Fruit fly (Drosophila melanogaster) whole organism, embryonic: ENCODE measurements around the gene CG31077.

Experiments used
- Atf-2 ChIP-seq: fragments of 200-800 bp; sonication (Bioruptor generic); optimal IDR thresholded peaks from 2 replicates; lab custom pipeline; 2016; ENCODE audit warnings: missing biosample characterization, missing genetic modification characterization
- CG11723 ChIP-seq: fragments of 200-800 bp; sonication (Bioruptor generic); optimal IDR thresholded peaks from 2 replicates; lab custom pipeline; 2017; ENCODE audit warnings: missing biosample characterization, mild to moderate bottlenecking, missing genetic modification characterization
- CG1233 ChIP-seq: fragments of 200-800 bp; sonication (Bioruptor generic); optimal IDR thresholded peaks from 4 replicates; lab custom pipeline; 2018; ENCODE audit warnings: missing biosample characterization, mild to moderate bottlenecking, missing genetic modification characterization
- CG12744 ChIP-seq: fragments of 200-800 bp; sonication (Bioruptor generic); optimal IDR thresholded peaks from 2 replicates; lab custom pipeline; 2016; ENCODE audit warnings: missing biosample characterization, missing genetic modification characterization
- CG16815 ChIP-seq: fragments of 200-800 bp; sonication (Bioruptor generic); optimal IDR thresholded peaks from 3 replicates; lab custom pipeline; 2017; ENCODE audit warnings: missing biosample characterization, mild to moderate bottlenecking, missing genetic modification characterization
- CG17385 ChIP-seq: fragments of 200-800 bp; sonication (Bioruptor generic); optimal IDR thresholded peaks from 3 replicates; lab custom pipeline; 2018; ENCODE audit warnings: missing biosample characterization, mild to moderate bottlenecking, missing genetic modification characterization
- CG18599 ChIP-seq: fragments of 200-800 bp; sonication (Bioruptor generic); optimal IDR thresholded peaks from 3 replicates; lab custom pipeline; 2017; ENCODE audit warnings: missing biosample characterization, missing genetic modification characterization, mild to moderate bottlenecking, moderate library complexity, missing genetic modification reagents
- CG31365 ChIP-seq: fragments of 200-800 bp; sonication (Bioruptor generic); optimal IDR thresholded peaks from 2 replicates; lab custom pipeline; 2018; ENCODE audit warnings: missing biosample characterization, mild to moderate bottlenecking, missing genetic modification characterization
- CG4360 ChIP-seq: fragments of 200-800 bp; sonication (Bioruptor generic); IDR thresholded peaks from 2 replicates; pipeline ENCODE4 v1.3.6; 2022; ENCODE audit warnings: missing biosample characterization, missing genetic modification characterization
- CG43689 ChIP-seq: fragments of 200-800 bp; sonication (Bioruptor generic); IDR thresholded peaks from 2 replicates; pipeline ENCODE4 v1.3.6; 2022; ENCODE audit warnings: missing biosample characterization, missing genetic modification characterization
- CG6791 ChIP-seq: fragments of 200-800 bp; sonication (Bioruptor generic); IDR thresholded peaks from 3 replicates; pipeline ENCODE4 v1.3.6; 2022; ENCODE audit warnings: missing biosample characterization, missing genetic modification characterization; ENCODE audit not compliant: partially characterized antibody
- CG8765 ChIP-seq: fragments of 200-800 bp; sonication (Bioruptor generic); IDR thresholded peaks from 2 replicates; pipeline ENCODE4 v1.3.6; 2022; ENCODE audit warnings: missing biosample characterization, missing genetic modification characterization
- CG9609 ChIP-seq: fragments of 200-800 bp; sonication (Bioruptor generic); optimal IDR thresholded peaks from 3 replicates; lab custom pipeline; 2016; ENCODE audit warnings: missing biosample characterization, missing genetic modification characterization
- CTCF ChIP-seq: fragments of 200-800 bp; sonication (Bioruptor generic); optimal IDR thresholded peaks from 2 replicates; lab custom pipeline; 2017; ENCODE audit warnings: missing biosample characterization, mild to moderate bottlenecking, missing genetic modification characterization, moderate library complexity
- Doc3 ChIP-seq: fragments of 200-800 bp; sonication (Bioruptor generic); IDR thresholded peaks from 3 replicates; pipeline ENCODE4 v1.3.6; 2022; ENCODE audit warnings: missing biosample characterization, missing genetic modification characterization; ENCODE audit not compliant: partially characterized antibody
- Dp ChIP-seq: fragments of 200-800 bp; sonication (Bioruptor generic); optimal IDR thresholded peaks from 2 replicates; lab custom pipeline; 2018; ENCODE audit warnings: missing biosample characterization, mild to moderate bottlenecking, missing genetic modification characterization, moderate library complexity
- Drgx ChIP-seq: fragments of 200-800 bp; sonication (Bioruptor generic); IDR thresholded peaks from 2 replicates; pipeline ENCODE4 v1.3.6; 2022; ENCODE audit warnings: missing biosample characterization, missing genetic modification characterization
- Ets65A ChIP-seq: fragments of 200-800 bp; sonication (Bioruptor generic); peaks from one replicate; lab custom pipeline; 2016; ENCODE audit warnings: missing biosample characterization, missing genetic modification characterization
- Ets97D ChIP-seq: fragments of 200-800 bp; sonication (Bioruptor generic); optimal IDR thresholded peaks from 3 replicates; lab custom pipeline; 2016; ENCODE audit warnings: missing biosample characterization, missing genetic modification characterization
- Gsc ChIP-seq: fragments of 200-800 bp; sonication (Bioruptor generic); IDR thresholded peaks from 2 replicates; pipeline ENCODE4 v1.3.6; 2022; ENCODE audit warnings: missing biosample characterization, missing genetic modification characterization
- HLHmδ ChIP-seq: fragments of 200-800 bp; sonication (Bioruptor generic); optimal IDR thresholded peaks from 2 replicates; lab custom pipeline; 2018; ENCODE audit warnings: missing biosample characterization, mild to moderate bottlenecking, missing genetic modification characterization, moderate library complexity
- Hr78 ChIP-seq, 2 experiments: fragments of 200-800 bp in 1 of 2; fragments of >200 bp in 1 of 2; sonication (Bioruptor generic) in 1 of 2; optimal IDR thresholded peaks; 2 replicates each; lab custom pipeline; 2017 to 2019; ENCODE audit warnings: missing biosample characterization in 2 of 2, missing genetic modification characterization in 2 of 2, mild to moderate bottlenecking in 1 of 2, moderate library complexity in 1 of 2
- Jarid2 ChIP-seq: fragments of 200-800 bp; sonication (Bioruptor generic); optimal IDR thresholded peaks from 3 replicates; lab custom pipeline; 2017; ENCODE audit warnings: mild to moderate bottlenecking, missing biosample characterization, missing genetic modification reagents, missing genetic modification characterization
- Med ChIP-seq: fragments of 200-800 bp; sonication (Bioruptor generic); peaks from one replicate; lab custom pipeline; 2016; ENCODE audit warnings: missing biosample characterization, missing genetic modification characterization, mild to moderate bottlenecking, inconsistent platforms, moderate library complexity
- NFAT ChIP-seq: fragments of 200-800 bp; sonication (Bioruptor generic); IDR thresholded peaks from 2 replicates; pipeline ENCODE4 v1.3.6; 2022; ENCODE audit warnings: missing biosample characterization, missing genetic modification characterization
- YL-1 ChIP-seq: fragments of 200-800 bp; sonication (Bioruptor generic); optimal IDR thresholded peaks from 3 replicates; lab custom pipeline; 2017; ENCODE audit warnings: missing biosample characterization, mild to moderate bottlenecking, missing genetic modification characterization
- ase ChIP-seq: fragments of 200-800 bp; sonication (Bioruptor generic); IDR thresholded peaks from 3 replicates; pipeline ENCODE4 v1.3.6; 2022; ENCODE audit warnings: missing biosample characterization, missing genetic modification characterization
- cwo ChIP-seq: fragments of 200-800 bp; sonication (Bioruptor generic); optimal IDR thresholded peaks from 3 replicates; lab custom pipeline; 2017; ENCODE audit warnings: missing biosample characterization, missing genetic modification characterization, mild to moderate bottlenecking, moderate library complexity, missing genetic modification reagents
- dati ChIP-seq: fragments of 200-800 bp; sonication (Bioruptor generic); IDR thresholded peaks from 2 replicates; pipeline ENCODE4 v1.3.6; 2022; ENCODE audit warnings: missing biosample characterization, missing genetic modification characterization
- eve ChIP-seq, 2 experiments: fragments of >200 bp; optimal IDR thresholded peaks; 2 replicates each; lab custom pipeline; 2017; ENCODE audit warnings: missing biosample characterization in 2 of 2, missing genetic modification characterization in 2 of 2
- fru ChIP-seq: fragments of >200 bp; optimal IDR thresholded peaks from 2 replicates; lab custom pipeline; 2017
- ftz-f1 ChIP-seq: fragments of 200-800 bp; sonication (Bioruptor generic); optimal IDR thresholded peaks from 2 replicates; lab custom pipeline; 2016; ENCODE audit warnings: missing biosample characterization, missing genetic modification characterization
- hkb ChIP-seq, 2 experiments: fragments of 200-800 bp in 1 of 2; fragments of >200 bp in 1 of 2; sonication (Bioruptor generic) in 1 of 2; IDR thresholded peaks in 1 of 2; optimal IDR thresholded peaks in 1 of 2; 2 replicates each; pipeline versions ENCODE4 v1.3.6 to Lab custom; 2017 to 2022; ENCODE audit warnings: missing biosample characterization in 1 of 2, missing genetic modification characterization in 1 of 2
- luna ChIP-seq: fragments of 200-800 bp; sonication (Bioruptor generic); optimal IDR thresholded peaks from 2 replicates; lab custom pipeline; 2016; ENCODE audit warnings: missing biosample characterization, missing genetic modification characterization
- onecut ChIP-seq: fragments of 200-800 bp; sonication (Bioruptor generic); IDR thresholded peaks from 2 replicates; pipeline ENCODE4 v1.3.6; 2022; ENCODE audit warnings: missing biosample characterization, missing genetic modification characterization
- otp ChIP-seq: fragments of 200-800 bp; sonication (Bioruptor generic); IDR thresholded peaks from 3 replicates; pipeline ENCODE4, ENCODE4 v1.3.6; 2022; ENCODE audit warnings: missing biosample characterization, missing genetic modification characterization
- pb ChIP-seq: fragments of 200-800 bp; sonication (Bioruptor generic); optimal IDR thresholded peaks from 3 replicates; lab custom pipeline; 2016; ENCODE audit warnings: missing biosample characterization, missing genetic modification characterization
- repo ChIP-seq: fragments of 200-800 bp; sonication (Bioruptor generic); optimal IDR thresholded peaks from 2 replicates; lab custom pipeline; 2016; ENCODE audit warnings: missing biosample characterization, missing genetic modification characterization
- rib ChIP-seq: fragments of 200-800 bp; sonication (Bioruptor generic); IDR thresholded peaks from 2 replicates; pipeline ENCODE4 v1.3.6; 2022; ENCODE audit warnings: missing biosample characterization, missing genetic modification characterization
- row ChIP-seq: fragments of 200-800 bp; sonication (Bioruptor generic); IDR thresholded peaks from 3 replicates; pipeline ENCODE4 v1.3.6; 2022; ENCODE audit warnings: missing biosample characterization, missing genetic modification characterization
- scrt ChIP-seq: fragments of 200-800 bp; sonication (Bioruptor generic); optimal IDR thresholded peaks from 2 replicates; lab custom pipeline; 2018; ENCODE audit warnings: missing biosample characterization, mild to moderate bottlenecking, missing genetic modification characterization, moderate library complexity
- sd ChIP-seq: fragments of 200-800 bp; sonication (Bioruptor generic); optimal IDR thresholded peaks from 3 replicates; lab custom pipeline; 2018; ENCODE audit warnings: missing biosample characterization, mild to moderate bottlenecking, missing genetic modification characterization, moderate library complexity
- sim ChIP-seq: fragments of 200-800 bp; sonication (Bioruptor generic); IDR thresholded peaks from 2 replicates; pipeline ENCODE4 v1.3.6; 2022; ENCODE audit warnings: missing biosample characterization, missing genetic modification characterization
- slou ChIP-seq: fragments of 200-800 bp; sonication (Bioruptor generic); optimal IDR thresholded peaks from 3 replicates; lab custom pipeline; 2016; ENCODE audit warnings: missing biosample characterization, missing genetic modification characterization
- so ChIP-seq: fragments of 200-800 bp; sonication (Bioruptor generic); IDR thresholded peaks from 3 replicates; pipeline ENCODE4 v1.3.6; 2022; ENCODE audit warnings: missing biosample characterization, missing genetic modification characterization
- vvl ChIP-seq: fragments of 200-800 bp; sonication (Bioruptor generic); IDR thresholded peaks from 2 replicates; pipeline ENCODE4 v1.3.6; 2022; ENCODE audit warnings: missing biosample characterization, missing genetic modification characterization
- z ChIP-seq: fragments of 200-800 bp; sonication (Bioruptor generic); IDR thresholded peaks from 3 replicates; pipeline ENCODE4 v1.3.6; 2022; ENCODE audit warnings: missing biosample characterization, missing genetic modification characterization

CG31077 gene

DNA sequence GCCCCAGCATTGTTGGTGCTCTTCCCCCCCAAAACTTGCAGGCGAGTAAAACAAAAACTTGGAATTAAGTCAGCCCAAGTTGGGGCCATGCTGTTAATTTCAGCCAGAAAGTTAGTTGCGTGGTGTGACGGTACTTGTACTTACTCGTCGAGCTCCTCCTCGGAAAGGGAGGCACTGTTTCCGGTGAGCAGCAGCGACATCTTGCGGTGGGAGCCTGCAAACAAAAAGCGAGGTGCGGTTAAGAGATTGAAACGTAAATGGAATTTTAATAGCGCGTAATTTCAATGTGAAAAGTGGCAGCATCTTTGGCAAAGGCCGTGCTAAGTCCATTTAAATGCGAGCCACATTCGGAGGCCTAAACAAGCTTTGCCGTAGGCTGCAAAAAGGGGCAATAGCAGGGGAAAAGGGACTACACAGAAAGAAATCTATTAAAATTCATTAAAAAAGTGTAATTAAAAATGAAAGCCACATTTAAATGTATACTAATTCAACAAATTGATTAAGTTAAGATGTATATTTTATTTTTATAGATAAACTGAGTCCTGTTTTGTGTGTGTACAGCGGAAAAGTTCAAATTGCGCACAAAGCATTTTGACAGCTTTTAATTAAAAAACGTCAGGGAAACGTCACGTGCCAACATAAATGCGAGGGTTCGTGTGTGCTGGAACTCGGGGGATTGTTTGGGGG, 43.0 kb upstream of the CG31077 start (continued):
- no peak for TF ChIP-seq rib (GFP tag; lab: Robert Waterston, UW)
- peak; percentile 10; the same call in 1 of the 2 replicates for TF ChIP-seq CG8765 (GFP tag; lab: Robert Waterston, UW)
- peak; percentile 25 for TF ChIP-seq CG9609 (GFP tag; lab: Kevin White, UChicago)
- TF ChIP-seq eve (GFP tag; optimal IDR thresholded peaks at IDR 0.05; lab: Kevin White, UChicago), result no peak
- TF ChIP-seq vvl, result peak; percentile 29; the same call in 1 of the 2 replicates
- peak; percentile 69 for TF ChIP-seq Ets97D
- TF ChIP-seq CG43689 (GFP tag; lab: Robert Waterston, UW), result no peak
- TF ChIP-seq pb (GFP tag; lab: Kevin White, UChicago), result peak; percentile 25

DNA sequence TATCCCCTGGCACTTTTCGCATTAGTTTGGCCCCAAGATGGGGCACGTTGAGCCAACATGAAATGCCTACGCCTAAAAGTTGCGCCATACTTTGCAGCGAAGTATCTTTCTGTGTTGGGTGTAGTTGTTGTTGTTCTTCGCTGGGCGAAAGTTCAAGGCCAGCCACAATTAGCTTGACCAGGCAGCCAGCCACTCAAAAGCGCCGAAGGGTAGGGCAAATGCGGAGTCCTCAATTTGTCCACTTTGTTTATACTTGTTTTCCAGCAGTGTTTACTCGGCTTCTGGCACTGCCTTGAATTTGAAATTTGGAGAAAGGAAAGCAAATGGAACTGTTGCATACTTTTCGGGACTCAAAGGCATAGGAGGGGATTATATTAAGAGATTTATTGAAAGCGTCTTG, 42.4 kb upstream of the CG31077 start:
- TF ChIP-seq repo (GFP tag; lab: Kevin White, UChicago) (no peak), slou (no peak), Hr78 (GFP tag; optimal IDR thresholded peaks at IDR 0.05; lab: Kevin White, UChicago) (peak in 1 of 2 experiments; percentile 62), ase (no peak), CG16815 (GFP tag; lab: Kevin White, UChicago) (no peak), sd (tag; lab: Kevin White, UChicago) (no peak), sim (GFP tag; lab: Robert Waterston, UW) (no peak), CG43689 (GFP tag; lab: Robert Waterston, UW) (no peak), ftz-f1 (GFP tag; lab: Kevin White, UChicago) (peak; percentile 24), CTCF (GFP tag; lab: Kevin White, UChicago) (peak; percentile 2), CG12744 (GFP tag; lab: Kevin White, UChicago) (no peak), Drgx (no peak), CG1233 (no peak), Doc3 (GFP tag; lab: Robert Waterston, UW) (0 out of 3 replicates have a peak, but pooled peaks have one; percentile 13), NFAT (GFP tag; lab: Robert Waterston, UW) (0 out of 2 replicates have a peak, but pooled peaks have one; percentile 19), CG11723 (GFP tag; lab: Kevin White, UChicago) (no peak), CG31365 (no peak), hkb (optimal IDR thresholded peaks at IDR 0.05; lab: Kevin White, UChicago) (no peak), hkb (GFP tag; IDR thresholded peaks at IDR 0.05; lab: Robert Waterston, UW) (no peak), otp (GFP tag; lab: Robert Waterston, UW) (no peak), YL-1 (GFP tag; lab: Kevin White, UChicago) (no peak)

dm6 chr3R:26958314-26958979, 41.1 kb upstream of the CG31077 start, which contains the start of gene CG6330:
Gene CG6330, minus strand, starts transcription at chr3R:26958491.
- TF ChIP-seq cwo (GFP tag; lab: Kevin White, UChicago) (peak; percentile 27), Med (peak; percentile 60), Gsc (GFP tag; lab: Robert Waterston, UW) (no peak), CG17385 (GFP tag; lab: Kevin White, UChicago) (peak; percentile 26), dati (GFP tag; lab: Robert Waterston, UW) (no peak), Jarid2 (GFP tag; lab: Kevin White, UChicago) (peak; percentile 14), HLHmδ (GFP tag; lab: Kevin White, UChicago) (no peak), scrt (GFP tag; lab: Kevin White, UChicago) (peak; percentile 75), CG18599 (GFP tag; lab: Kevin White, UChicago) (peak; percentile 25), z (peak; percentile 92), CG4360 (GFP tag; lab: Robert Waterston, UW) (no peak), CG6791 (no peak), fru (lab: Kevin White, UChicago) (no peak), Ets65A (peak; percentile 5), ase (no peak), Dp (GFP tag; lab: Kevin White, UChicago) (no peak), Atf-2 (GFP tag; lab: Kevin White, UChicago) (no peak), so (0 out of 3 replicates have a peak, but pooled peaks have one; percentile 27), onecut (GFP tag; lab: Robert Waterston, UW) (peak; percentile 49; the same call in 1 of the 2 replicates), row (GFP tag; lab: Robert Waterston, UW) (no peak), luna (GFP tag; lab: Kevin White, UChicago) (no peak)
